Fruit fly (Drosophila melanogaster) whole organism, pupa: Measurements from ENCODE around the gene fng.

Experiments
- CG10348 ChIP-seq: fragments of 200-800 bp; sonication (Bioruptor generic); IDR thresholded peaks from 2 replicates; pipeline ENCODE4 v1.3.6; 2022; ENCODE audit warnings: missing biosample characterization, missing genetic modification characterization
- CG12605 ChIP-seq: fragments of 200-800 bp; sonication (Bioruptor generic); IDR thresholded peaks from 2 replicates; pipeline ENCODE4 v1.3.6; 2022; ENCODE audit warnings: missing biosample characterization, missing genetic modification characterization
- CG13204 ChIP-seq: fragments of 200-800 bp; sonication (Bioruptor generic); optimal IDR thresholded peaks from 2 replicates; lab custom pipeline; 2018; ENCODE audit warnings: missing biosample characterization, mild to moderate bottlenecking, missing genetic modification characterization, moderate library complexity
- CG14655 ChIP-seq: fragments of 200-800 bp; sonication (Bioruptor generic); optimal IDR thresholded peaks from 3 replicates; lab custom pipeline; 2017; ENCODE audit warnings: mild to moderate bottlenecking, missing biosample characterization, missing genetic modification reagents, missing genetic modification characterization
- CG15710 ChIP-seq: fragments of 200-800 bp; sonication (Bioruptor generic); optimal IDR thresholded peaks from 2 replicates; lab custom pipeline; 2018; ENCODE audit warnings: missing biosample characterization, mild to moderate bottlenecking, missing genetic modification characterization, moderate library complexity
- CG17806 ChIP-seq: fragments of 200-800 bp; sonication (Bioruptor generic); optimal IDR thresholded peaks from 2 replicates; lab custom pipeline; 2018; ENCODE audit warnings: missing biosample characterization, mild to moderate bottlenecking, missing genetic modification characterization, moderate library complexity
- CG32121 ChIP-seq: fragments of 200-800 bp; sonication (Bioruptor generic); IDR thresholded peaks from 2 replicates; pipeline ENCODE4 v1.3.6; 2022; ENCODE audit warnings: missing biosample characterization, missing genetic modification characterization
- CG34367 ChIP-seq: fragments of 200-800 bp; sonication (Bioruptor generic); optimal IDR thresholded peaks from 2 replicates; lab custom pipeline; 2018; ENCODE audit warnings: missing biosample characterization, mild to moderate bottlenecking, missing genetic modification characterization
- CG4496 ChIP-seq: fragments of 200-800 bp; sonication (Bioruptor generic); IDR thresholded peaks from 3 replicates; pipeline ENCODE4 v1.3.6; 2022; ENCODE audit warnings: missing biosample characterization, missing genetic modification characterization
- CG8159 ChIP-seq: fragments of 200-800 bp; sonication (Bioruptor generic); optimal IDR thresholded peaks from 3 replicates; lab custom pipeline; 2018; ENCODE audit warnings: missing biosample characterization, mild to moderate bottlenecking, missing genetic modification characterization, moderate library complexity
- CG8301 ChIP-seq: fragments of 200-800 bp; sonication (Bioruptor generic); optimal IDR thresholded peaks from 2 replicates; lab custom pipeline; 2018; ENCODE audit warnings: missing biosample characterization, mild to moderate bottlenecking, missing genetic modification characterization
- CG9948 ChIP-seq: fragments of 200-800 bp; sonication (Bioruptor generic); optimal IDR thresholded peaks from 2 replicates; lab custom pipeline; 2018; ENCODE audit warnings: missing biosample characterization, mild to moderate bottlenecking, missing genetic modification characterization, moderate library complexity
- D1 ChIP-seq: fragments of 200-800 bp; sonication (Bioruptor generic); optimal IDR thresholded peaks from 2 replicates; lab custom pipeline; 2018; ENCODE audit warnings: missing biosample characterization, mild to moderate bottlenecking, missing genetic modification characterization, moderate library complexity
- EcR ChIP-seq: fragments of 200-800 bp; sonication (Bioruptor generic); optimal IDR thresholded peaks from 3 replicates; lab custom pipeline; 2019; ENCODE audit warnings: missing biosample characterization, missing genetic modification characterization, mild to moderate bottlenecking, moderate library complexity, missing genetic modification reagents
- Ets98B ChIP-seq: fragments of 200-800 bp; sonication (Bioruptor generic); IDR thresholded peaks from 2 replicates; pipeline ENCODE4 v1.3.6; 2022; ENCODE audit warnings: missing biosample characterization, missing genetic modification characterization
- Pif1A ChIP-seq: fragments of 200-800 bp; sonication (Bioruptor generic); optimal IDR thresholded peaks from 3 replicates; lab custom pipeline; 2016; ENCODE audit warnings: missing biosample characterization, missing genetic modification characterization
- Pif1B ChIP-seq: fragments of 200-800 bp; sonication (Bioruptor generic); optimal IDR thresholded peaks from 3 replicates; lab custom pipeline; 2016; ENCODE audit warnings: missing biosample characterization, missing genetic modification characterization
- Snoo ChIP-seq: fragments of 200-800 bp; sonication (Bioruptor generic); optimal IDR thresholded peaks from 3 replicates; lab custom pipeline; 2017; ENCODE audit warnings: missing biosample characterization, mild to moderate bottlenecking, missing genetic modification characterization, inconsistent platforms
- fd96Ca ChIP-seq: fragments of 200-800 bp; sonication (Bioruptor generic); IDR thresholded peaks from 3 replicates; pipeline ENCODE4 v1.3.6; 2022; ENCODE audit warnings: missing biosample characterization, missing genetic modification characterization
- gl ChIP-seq: fragments of 200-800 bp; sonication (Bioruptor generic); optimal IDR thresholded peaks from 2 replicates; lab custom pipeline; 2018; ENCODE audit warnings: missing biosample characterization, mild to moderate bottlenecking, missing genetic modification characterization
- rn ChIP-seq: fragments of 200-800 bp; sonication (Bioruptor generic); IDR thresholded peaks from 2 replicates; pipeline ENCODE4 v1.3.6; 2022; ENCODE audit warnings: missing biosample characterization, missing genetic modification characterization

fng gene

dm6 chr3L:20980499-20980898 lies 31.2 kb upstream of the fng start:
- TF ChIP-seq CG8301 (tag; lab: Kevin White, UChicago) (peak; percentile 11), Pif1B (GFP tag; lab: Kevin White, UChicago) (no peak), Pif1A (GFP tag; lab: Kevin White, UChicago) (no peak), CG13204 (GFP tag; lab: Kevin White, UChicago) (no peak), Snoo (tag; lab: Kevin White, UChicago) (no peak), CG15710 (tag; lab: Kevin White, UChicago) (no peak), CG10348 (no peak), Ets98B (GFP tag; lab: Robert Waterston, UW) (no peak), CG14655 (GFP tag; lab: Kevin White, UChicago) (peak; percentile 17), CG9948 (tag; lab: Kevin White, UChicago) (no peak), fd96Ca (GFP tag; lab: Robert Waterston, UW) (no peak), CG34367 (tag; lab: Kevin White, UChicago) (no peak), CG4496 (GFP tag; lab: Robert Waterston, UW) (no peak)

dm6 chr3L:20976967-20977720 lies 27.8 kb upstream of the fng start:
- TF ChIP-seq CG32121 (GFP tag; lab: Robert Waterston, UW) (no peak), CG4496 (GFP tag; lab: Robert Waterston, UW) (no peak), Ets98B (GFP tag; lab: Robert Waterston, UW) (no peak), CG9948 (tag; lab: Kevin White, UChicago) (no peak), CG8301 (tag; lab: Kevin White, UChicago) (no peak), CG14655 (GFP tag; lab: Kevin White, UChicago) (no peak), fd96Ca (GFP tag; lab: Robert Waterston, UW) (no peak), Pif1A (GFP tag; lab: Kevin White, UChicago) (no peak), CG34367 (tag; lab: Kevin White, UChicago) (no peak), CG15710 (tag; lab: Kevin White, UChicago) (no peak)
- TF ChIP-seq, all 21 proteins: peak for 0

DNA sequence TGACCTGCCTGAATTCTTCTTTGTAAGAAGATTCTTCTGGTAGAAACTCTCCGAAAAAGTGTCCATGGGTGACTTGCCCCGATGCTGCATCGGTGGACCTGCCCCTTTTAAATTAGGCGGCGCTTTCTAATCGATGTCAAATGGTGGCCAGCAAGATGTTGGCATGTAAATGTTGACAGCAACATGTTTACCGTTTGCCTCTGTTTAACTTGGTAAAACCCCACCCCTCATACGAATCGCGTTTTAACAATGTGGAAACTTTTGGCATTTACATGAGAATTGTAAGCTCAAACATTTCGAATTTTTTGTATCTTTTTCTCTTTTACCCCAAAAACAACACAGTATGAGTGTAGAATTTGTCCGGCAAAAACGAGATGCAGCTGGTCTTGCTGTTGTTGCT lies 27.1 kb upstream of the fng start:
- no peak for TF ChIP-seq EcR (GFP tag; lab: Kevin White, UChicago)
- no peak for TF ChIP-seq fd96Ca (GFP tag; lab: Robert Waterston, UW)
- TF ChIP-seq Pif1A (GFP tag; lab: Kevin White, UChicago) = no peak
- no peak for TF ChIP-seq Snoo (tag; lab: Kevin White, UChicago)
- TF ChIP-seq Ets98B (GFP tag; lab: Robert Waterston, UW) = no peak
- TF ChIP-seq CG12605 (GFP tag; lab: Robert Waterston, UW) = no peak
- no peak for TF ChIP-seq CG13204 (GFP tag; lab: Kevin White, UChicago)
- TF ChIP-seq CG14655 (GFP tag; lab: Kevin White, UChicago) = no peak
- no peak for TF ChIP-seq CG4496 (GFP tag; lab: Robert Waterston, UW)
- no peak for TF ChIP-seq CG32121 (GFP tag; lab: Robert Waterston, UW)
- no peak for TF ChIP-seq CG34367 (tag; lab: Kevin White, UChicago)
- no peak for TF ChIP-seq CG10348
- TF ChIP-seq, all 21 proteins: peak for 0

DNA sequence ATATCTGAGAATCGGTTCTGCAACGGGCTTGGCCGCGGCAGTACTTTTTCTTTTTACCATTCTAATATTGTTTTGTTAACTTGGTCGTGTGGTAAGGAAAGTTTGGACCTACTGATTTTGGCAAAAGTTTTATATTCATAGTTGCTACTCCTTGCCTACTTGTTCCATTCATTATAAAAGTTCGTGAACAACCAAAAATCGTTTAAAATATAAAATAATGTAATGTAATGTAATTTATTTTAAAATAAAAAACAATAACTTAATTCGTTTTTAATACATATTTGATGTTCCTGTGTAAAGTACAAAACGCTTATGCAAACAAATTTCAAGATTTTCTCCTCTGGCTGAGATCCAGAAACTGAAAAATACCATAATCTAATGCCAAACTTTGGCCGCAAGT lies 25.3 kb upstream of the fng start, which contains the start of gene CG33286:
TSS of gene CG33286 (minus strand) at position 101 of the 400 bp plus-strand sequence.
- TF ChIP-seq CG15710 (tag; lab: Kevin White, UChicago) = no peak
- no peak for TF ChIP-seq CG14655 (GFP tag; lab: Kevin White, UChicago)
- no peak for TF ChIP-seq CG4496 (GFP tag; lab: Robert Waterston, UW)
- TF ChIP-seq Pif1B (GFP tag; lab: Kevin White, UChicago) = no peak
- no peak for TF ChIP-seq Pif1A (GFP tag; lab: Kevin White, UChicago)
- no peak for TF ChIP-seq Ets98B (GFP tag; lab: Robert Waterston, UW)
- TF ChIP-seq rn = no peak
- TF ChIP-seq CG34367 (tag; lab: Kevin White, UChicago) = no peak
- TF ChIP-seq gl (tag; lab: Kevin White, UChicago) = no peak
- no peak for TF ChIP-seq CG32121 (GFP tag; lab: Robert Waterston, UW)
- TF ChIP-seq EcR (GFP tag; lab: Kevin White, UChicago) = no peak

DNA sequence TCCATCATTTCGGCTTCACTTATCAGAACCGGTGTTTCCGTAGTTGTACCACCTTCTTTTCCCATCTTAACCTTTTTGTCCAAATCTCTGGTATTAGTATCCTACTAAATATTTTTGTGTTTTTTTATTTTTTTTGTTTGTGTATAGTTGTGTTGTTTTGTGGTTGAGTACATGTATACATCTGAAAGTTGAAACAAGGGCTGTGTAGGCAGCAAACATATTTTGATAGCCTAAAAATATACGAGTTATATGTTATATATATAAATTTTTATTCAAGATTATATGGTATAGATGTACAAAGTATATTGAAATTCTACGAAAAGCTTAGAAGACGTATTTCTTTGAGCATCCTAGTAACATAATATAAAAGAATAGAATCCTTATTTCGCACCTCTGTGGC lies 21.3 kb upstream of the fng start, which contains the start of gene CG33287:
TSS of gene CG33287 (minus strand) at position 101 of the 400 bp plus-strand sequence.
- TF ChIP-seq EcR (GFP tag; lab: Kevin White, UChicago) (no peak), gl (tag; lab: Kevin White, UChicago) (no peak), CG34367 (tag; lab: Kevin White, UChicago) (no peak), Ets98B (GFP tag; lab: Robert Waterston, UW) (no peak), CG13204 (GFP tag; lab: Kevin White, UChicago) (no peak), fd96Ca (GFP tag; lab: Robert Waterston, UW) (no peak), CG14655 (GFP tag; lab: Kevin White, UChicago) (no peak), rn (no peak), CG8159 (no peak), Pif1B (GFP tag; lab: Kevin White, UChicago) (no peak), D1 (tag; lab: Kevin White, UChicago) (no peak), CG9948 (tag; lab: Kevin White, UChicago) (no peak)
- TF ChIP-seq, all 21 proteins: peak for 0

DNA sequence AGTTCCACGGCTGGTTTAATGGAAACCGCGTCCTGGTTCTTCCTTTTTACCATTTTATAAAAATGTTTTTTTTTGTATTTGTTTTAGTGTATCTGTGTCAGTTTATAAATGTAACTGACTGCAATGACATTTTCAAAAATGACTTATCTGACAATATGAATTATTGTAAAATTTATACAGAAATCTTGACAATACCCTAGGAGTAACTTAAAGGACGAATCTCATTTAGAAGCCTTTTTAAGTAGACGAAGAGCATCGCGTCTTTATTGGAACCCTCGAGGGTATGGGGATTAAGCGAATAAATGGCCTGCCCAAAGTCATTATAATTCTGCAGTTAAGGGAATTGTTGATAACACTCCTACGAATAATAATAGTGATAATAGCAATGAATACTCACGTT lies 17.4 kb upstream of the fng start, which contains the start of gene CG12983:
TSS of gene CG12983 (minus strand) at position 101 of the 400 bp plus-strand sequence.
- TF ChIP-seq CG9948 (tag; lab: Kevin White, UChicago) (no peak), Snoo (tag; lab: Kevin White, UChicago) (no peak), EcR (GFP tag; lab: Kevin White, UChicago) (no peak), CG10348 (no peak), Ets98B (GFP tag; lab: Robert Waterston, UW) (no peak), CG4496 (GFP tag; lab: Robert Waterston, UW) (no peak), rn (no peak), CG17806 (tag; lab: Kevin White, UChicago) (no peak), gl (tag; lab: Kevin White, UChicago) (no peak), CG8159 (no peak), D1 (tag; lab: Kevin White, UChicago) (no peak), CG12605 (GFP tag; lab: Robert Waterston, UW) (no peak), CG34367 (tag; lab: Kevin White, UChicago) (no peak), Pif1B (GFP tag; lab: Kevin White, UChicago) (no peak), CG15710 (tag; lab: Kevin White, UChicago) (no peak), CG32121 (GFP tag; lab: Robert Waterston, UW) (no peak), fd96Ca (GFP tag; lab: Robert Waterston, UW) (no peak), CG14655 (GFP tag; lab: Kevin White, UChicago) (no peak), Pif1A (GFP tag; lab: Kevin White, UChicago) (no peak), CG13204 (GFP tag; lab: Kevin White, UChicago) (no peak)
- TF ChIP-seq, all 21 proteins: peak for 0
